Fruit fly (Drosophila melanogaster) whole organism, embryonic: Measurements from ENCODE around the gene Pak.

Experiments
- Abd-B ChIP-seq: fragments of 200-800 bp; sonication (Bioruptor generic); optimal IDR thresholded peaks from 2 replicates; lab custom pipeline; 2018; ENCODE audit warnings: missing biosample characterization, mild to moderate bottlenecking, missing genetic modification characterization, moderate library complexity
- BtbVII ChIP-seq: fragments of 200-800 bp; sonication (Bioruptor generic); optimal IDR thresholded peaks from 3 replicates; lab custom pipeline; 2017; ENCODE audit warnings: missing biosample characterization, mild to moderate bottlenecking, missing genetic modification characterization
- CG10147 ChIP-seq: fragments of 200-800 bp; sonication (Bioruptor generic); optimal IDR thresholded peaks from 2 replicates; lab custom pipeline; 2019; ENCODE audit warnings: missing biosample characterization, mild to moderate bottlenecking, missing genetic modification characterization, moderate library complexity
- CG10543 ChIP-seq: fragments of 200-800 bp; sonication (Bioruptor generic); optimal IDR thresholded peaks from 3 replicates; lab custom pipeline; 2017; ENCODE audit warnings: missing biosample characterization, mild to moderate bottlenecking, missing genetic modification characterization, moderate library complexity
- CG10959 ChIP-seq: fragments of 200-800 bp; sonication (Bioruptor generic); IDR thresholded peaks from 2 replicates; pipeline ENCODE4 v1.3.6; 2022; ENCODE audit warnings: missing biosample characterization, missing genetic modification characterization
- CG10979 ChIP-seq: fragments of 200-800 bp; sonication (Bioruptor generic); optimal IDR thresholded peaks from 2 replicates; lab custom pipeline; 2018; ENCODE audit warnings: missing biosample characterization, mild to moderate bottlenecking, missing genetic modification characterization, moderate library complexity
- CG12155 ChIP-seq: fragments of 200-800 bp; sonication (Bioruptor generic); optimal IDR thresholded peaks from 3 replicates; lab custom pipeline; 2016; ENCODE audit warnings: missing biosample characterization, missing genetic modification characterization
- CG12299 ChIP-seq: fragments of 200-800 bp; sonication (Bioruptor generic); optimal IDR thresholded peaks from 2 replicates; lab custom pipeline; 2018; ENCODE audit warnings: missing biosample characterization, mild to moderate bottlenecking, missing genetic modification characterization
- CG14710 ChIP-seq: fragments of 200-800 bp; sonication (Bioruptor generic); optimal IDR thresholded peaks from 3 replicates; lab custom pipeline; 2019; ENCODE audit warnings: missing biosample characterization, mild to moderate bottlenecking, missing genetic modification characterization, moderate library complexity
- CG17186 ChIP-seq: fragments of 200-800 bp; sonication (Bioruptor generic); optimal IDR thresholded peaks from 3 replicates; lab custom pipeline; 2017; ENCODE audit warnings: missing biosample characterization, missing genetic modification reagents, missing genetic modification characterization
- CG2116 ChIP-seq: fragments of 200-800 bp; sonication (Bioruptor generic); optimal IDR thresholded peaks from 3 replicates; lab custom pipeline; 2018; ENCODE audit warnings: missing biosample characterization, mild to moderate bottlenecking, missing genetic modification characterization
- CG34224 ChIP-seq: fragments of 200-800 bp; sonication (Bioruptor generic); IDR thresholded peaks from 3 replicates; pipeline ENCODE4 v1.3.6; 2022; ENCODE audit warnings: missing biosample characterization, missing genetic modification characterization; ENCODE audit not compliant: partially characterized antibody
- CG3847 ChIP-seq: fragments of 200-800 bp; sonication (Bioruptor generic); IDR thresholded peaks from 2 replicates; pipeline ENCODE4 v1.3.6; 2022; ENCODE audit warnings: missing biosample characterization, missing genetic modification characterization
- CG4404 ChIP-seq: fragments of 200-800 bp; sonication (Bioruptor generic); IDR thresholded peaks from 2 replicates; pipeline ENCODE4 v1.3.6; 2022; ENCODE audit warnings: missing biosample characterization, missing genetic modification characterization
- CG6272 ChIP-seq: fragments of 200-800 bp; sonication (Bioruptor generic); IDR thresholded peaks from 2 replicates; pipeline ENCODE4 v1.3.6; 2022; ENCODE audit warnings: missing biosample characterization, missing genetic modification characterization
- CG7745 ChIP-seq: fragments of 200-800 bp; sonication (Bioruptor generic); optimal IDR thresholded peaks from 2 replicates; lab custom pipeline; 2018; ENCODE audit warnings: missing biosample characterization, mild to moderate bottlenecking, missing genetic modification characterization, moderate library complexity
- CG7928 ChIP-seq: fragments of 200-800 bp; sonication (Bioruptor generic); optimal IDR thresholded peaks from 2 replicates; lab custom pipeline; 2017; ENCODE audit warnings: missing biosample characterization, mild to moderate bottlenecking, missing genetic modification characterization
- CG8359 ChIP-seq: fragments of 200-800 bp; sonication (Bioruptor generic); optimal IDR thresholded peaks from 2 replicates; lab custom pipeline; 2017; ENCODE audit warnings: missing biosample characterization, mild to moderate bottlenecking, missing genetic modification characterization, borderline replicate concordance
- CoRest ChIP-seq: fragments of 200-800 bp; sonication (Bioruptor generic); optimal IDR thresholded peaks from 3 replicates; lab custom pipeline; 2018; ENCODE audit warnings: missing biosample characterization, mild to moderate bottlenecking, missing genetic modification characterization, moderate library complexity
- E2f1 ChIP-seq: fragments of 200-800 bp; sonication (Bioruptor generic); IDR thresholded peaks from 2 replicates; pipeline ENCODE4 v1.3.6; 2022; ENCODE audit warnings: missing biosample characterization, missing genetic modification characterization
- E2f2 ChIP-seq: fragments of 200-800 bp; sonication (Bioruptor generic); IDR thresholded peaks from 2 replicates; pipeline ENCODE4 v1.3.6; 2022; ENCODE audit warnings: missing biosample characterization, missing genetic modification characterization
- Ets97D ChIP-seq: fragments of 200-800 bp; sonication (Bioruptor generic); optimal IDR thresholded peaks from 3 replicates; lab custom pipeline; 2016; ENCODE audit warnings: missing biosample characterization, missing genetic modification characterization
- HLH54F ChIP-seq: fragments of 200-800 bp; sonication (Bioruptor generic); optimal IDR thresholded peaks from 3 replicates; lab custom pipeline; 2016; ENCODE audit warnings: missing biosample characterization, missing genetic modification characterization
- HmgZ ChIP-seq: fragments of 200-800 bp; sonication (Bioruptor generic); optimal IDR thresholded peaks from 2 replicates; lab custom pipeline; 2018; ENCODE audit warnings: missing biosample characterization, mild to moderate bottlenecking, missing genetic modification characterization
- MTF-1 ChIP-seq: fragments of 200-800 bp; sonication (Bioruptor generic); optimal IDR thresholded peaks from 2 replicates; lab custom pipeline; 2018; ENCODE audit warnings: missing biosample characterization, mild to moderate bottlenecking, missing genetic modification characterization, borderline replicate concordance
- Med ChIP-seq: fragments of 200-800 bp; sonication (Bioruptor generic); peaks from one replicate; lab custom pipeline; 2016; ENCODE audit warnings: missing biosample characterization, missing genetic modification characterization, mild to moderate bottlenecking, inconsistent platforms, moderate library complexity
- Meics ChIP-seq: fragments of 200-800 bp; sonication (Bioruptor generic); optimal IDR thresholded peaks from 2 replicates; lab custom pipeline; 2017; ENCODE audit warnings: missing biosample characterization, mild to moderate bottlenecking, missing genetic modification characterization
- Mes4 ChIP-seq: fragments of 200-800 bp; sonication (Bioruptor generic); optimal IDR thresholded peaks from 2 replicates; lab custom pipeline; 2016; ENCODE audit warnings: missing biosample characterization, missing genetic modification characterization
- NFAT ChIP-seq: fragments of 200-800 bp; sonication (Bioruptor generic); IDR thresholded peaks from 2 replicates; pipeline ENCODE4 v1.3.6; 2022; ENCODE audit warnings: missing biosample characterization, missing genetic modification characterization
- Oaz ChIP-seq: fragments of 200-800 bp; sonication (Bioruptor generic); IDR thresholded peaks from 2 replicates; pipeline ENCODE4 v1.3.6; 2022; ENCODE audit warnings: missing biosample characterization, missing genetic modification characterization
- PHDP ChIP-seq: fragments of 200-800 bp; sonication (Bioruptor generic); optimal IDR thresholded peaks from 3 replicates; lab custom pipeline; 2018; ENCODE audit warnings: missing biosample characterization, mild to moderate bottlenecking, missing genetic modification characterization, moderate library complexity
- Sin3A ChIP-seq: fragments of >200 bp; optimal IDR thresholded peaks from 2 replicates; lab custom pipeline; 2018
- Trl ChIP-seq, 3 experiments: fragments of >200 bp in 2 of 3; fragments of 200-800 bp in 1 of 3; sonication (Bioruptor generic) in 1 of 3; optimal IDR thresholded peaks; 2 replicates in 1 of 3; 3 replicates in 2 of 3; lab custom pipeline; 2016 to 2017; ENCODE audit warnings: missing biosample characterization in 1 of 3, missing genetic modification characterization in 1 of 3
- da ChIP-seq: fragments of 200-800 bp; sonication (Bioruptor generic); optimal IDR thresholded peaks from 2 replicates; lab custom pipeline; 2016; ENCODE audit warnings: missing biosample characterization, missing genetic modification characterization
- disco-r ChIP-seq: fragments of 200-800 bp; sonication (Bioruptor generic); optimal IDR thresholded peaks from 2 replicates; lab custom pipeline; 2016; ENCODE audit warnings: missing biosample characterization, missing genetic modification characterization
- esg ChIP-seq: fragments of 200-800 bp; sonication (Bioruptor generic); conservative IDR thresholded peaks from 2 replicates; pipeline ENCODE4 v1.3.6; 2022; ENCODE audit warnings: missing biosample characterization, missing genetic modification characterization
- gce ChIP-seq: fragments of 200-800 bp; sonication (Bioruptor generic); IDR thresholded peaks from 3 replicates; pipeline ENCODE4 v1.3.6; 2022; ENCODE audit warnings: missing biosample characterization, missing genetic modification characterization
- gem ChIP-seq: fragments of 200-800 bp; sonication (Bioruptor generic); optimal IDR thresholded peaks from 2 replicates; lab custom pipeline; 2019; ENCODE audit warnings: missing biosample characterization, mild to moderate bottlenecking, missing genetic modification characterization, moderate library complexity
- gfzf ChIP-seq: fragments of 200-800 bp; sonication (Bioruptor generic); optimal IDR thresholded peaks from 2 replicates; lab custom pipeline; 2016; ENCODE audit warnings: missing biosample characterization, mild to moderate bottlenecking, missing genetic modification characterization, moderate library complexity
- hkb ChIP-seq, 2 experiments: fragments of 200-800 bp in 1 of 2; fragments of >200 bp in 1 of 2; sonication (Bioruptor generic) in 1 of 2; IDR thresholded peaks in 1 of 2; optimal IDR thresholded peaks in 1 of 2; 2 replicates each; pipeline versions ENCODE4 v1.3.6 to Lab custom; 2017 to 2022; ENCODE audit warnings: missing biosample characterization in 1 of 2, missing genetic modification characterization in 1 of 2
- inv ChIP-seq: fragments of 200-800 bp; sonication (Bioruptor generic); IDR thresholded peaks from 2 replicates; pipeline ENCODE4 v1.3.6; 2022; ENCODE audit warnings: missing biosample characterization, missing genetic modification characterization; ENCODE audit not compliant: partially characterized antibody
- knrl ChIP-seq: fragments of 200-800 bp; sonication (Bioruptor generic); IDR thresholded peaks from 3 replicates; pipeline ENCODE4 v1.3.6; 2022; ENCODE audit warnings: missing biosample characterization, missing genetic modification characterization; ENCODE audit not compliant: partially characterized antibody
- nmo ChIP-seq: fragments of 200-800 bp; sonication (Bioruptor generic); optimal IDR thresholded peaks from 2 replicates; lab custom pipeline; 2018; ENCODE audit warnings: missing biosample characterization, mild to moderate bottlenecking, missing genetic modification characterization, moderate library complexity
- scrt ChIP-seq: fragments of 200-800 bp; sonication (Bioruptor generic); optimal IDR thresholded peaks from 2 replicates; lab custom pipeline; 2018; ENCODE audit warnings: missing biosample characterization, mild to moderate bottlenecking, missing genetic modification characterization, moderate library complexity
- tll ChIP-seq, 2 experiments: fragments of 200-800 bp in 1 of 2; fragments of >200 bp in 1 of 2; sonication (Bioruptor generic) in 1 of 2; optimal IDR thresholded peaks; 2 replicates each; lab custom pipeline; 2017 to 2019; ENCODE audit warnings: missing biosample characterization in 2 of 2, missing genetic modification characterization in 2 of 2, mild to moderate bottlenecking in 1 of 2, moderate library complexity in 1 of 2
- z ChIP-seq: fragments of 200-800 bp; sonication (Bioruptor generic); IDR thresholded peaks from 3 replicates; pipeline ENCODE4 v1.3.6; 2022; ENCODE audit warnings: missing biosample characterization, missing genetic modification characterization
- zfh1 ChIP-seq: fragments of 200-800 bp; sonication (Bioruptor generic); IDR thresholded peaks from 3 replicates; pipeline ENCODE4 v1.3.6; 2022; ENCODE audit warnings: missing biosample characterization, missing genetic modification characterization
- zfh2 ChIP-seq: fragments of 200-800 bp; sonication (Bioruptor generic); optimal IDR thresholded peaks from 2 replicates; lab custom pipeline; 2016; ENCODE audit warnings: missing biosample characterization, missing genetic modification characterization

Gene Pak

dm6 chr3R:6345814-6346213 lies 4.9 kb upstream of the Pak start, which contains the start of the genes SmD2 and CG18048 (continued):
- TF ChIP-seq tll (GFP tag; optimal IDR thresholded peaks at IDR 0.05; lab: Kevin White, UChicago) (peak in 1 of 2 experiments; percentile 27), NFAT (no peak), HLH54F (GFP tag; lab: Kevin White, UChicago) (no peak), Trl (optimal IDR thresholded peaks at IDR 0.05; lab: Kevin White, UChicago) (no peak), Trl (GFP tag; optimal IDR thresholded peaks at IDR 0.05; lab: Kevin White, UChicago) (no peak), CG7745 (tag; lab: Kevin White, UChicago) (no peak), CoRest (tag; lab: Kevin White, UChicago) (peak; percentile 59), CG6272 (no peak), nmo (GFP tag; lab: Kevin White, UChicago) (peak; percentile 70), da (no peak), scrt (GFP tag; lab: Kevin White, UChicago) (no peak), Mes4 (GFP tag; lab: Kevin White, UChicago) (no peak), CG8359 (GFP tag; lab: Kevin White, UChicago) (no peak), Abd-B (GFP tag; lab: Kevin White, UChicago) (peak; percentile 5), CG17186 (GFP tag; lab: Kevin White, UChicago) (peak; percentile 67), zfh2 (peak; percentile 13), CG10959 (no peak), CG10147 (GFP tag; lab: Kevin White, UChicago) (no peak), gem (tag; lab: Kevin White, UChicago) (peak; percentile 46), CG7928 (GFP tag; lab: Kevin White, UChicago) (peak; percentile 93), CG10543 (no peak), Oaz (GFP tag; lab: Robert Waterston, UW) (no peak), CG12155 (GFP tag; lab: Kevin White, UChicago) (peak; percentile 12), disco-r (GFP tag; lab: Kevin White, UChicago) (no peak), Med (GFP tag; lab: Kevin White, UChicago) (peak; percentile 10), CG2116 (GFP tag; lab: Kevin White, UChicago) (peak; percentile 59), CG3847 (GFP tag; lab: Robert Waterston, UW) (peak; percentile 54; the same call in 1 of the 2 replicates), Meics (GFP tag; lab: Kevin White, UChicago) (peak; percentile 13), E2f2 (GFP tag; lab: Robert Waterston, UW) (peak; percentile 64), zfh1 (GFP tag; lab: Robert Waterston, UW) (no peak), gce (GFP tag; lab: Robert Waterston, UW) (no peak), MTF-1 (GFP tag; lab: Kevin White, UChicago) (no peak), hkb (optimal IDR thresholded peaks at IDR 0.05; lab: Kevin White, UChicago) (peak; percentile 43), hkb (GFP tag; IDR thresholded peaks at IDR 0.05; lab: Robert Waterston, UW) (no peak), BtbVII (GFP tag; lab: Kevin White, UChicago) (no peak), Ets97D (GFP tag; lab: Kevin White, UChicago) (peak; percentile 67), Sin3A (peak; percentile 90), HmgZ (tag; lab: Kevin White, UChicago) (peak; percentile 52), gfzf (peak; percentile 86), CG34224 (GFP tag; lab: Robert Waterston, UW) (peak; percentile 66; the same call in 2 of the 3 replicates)

DNA sequence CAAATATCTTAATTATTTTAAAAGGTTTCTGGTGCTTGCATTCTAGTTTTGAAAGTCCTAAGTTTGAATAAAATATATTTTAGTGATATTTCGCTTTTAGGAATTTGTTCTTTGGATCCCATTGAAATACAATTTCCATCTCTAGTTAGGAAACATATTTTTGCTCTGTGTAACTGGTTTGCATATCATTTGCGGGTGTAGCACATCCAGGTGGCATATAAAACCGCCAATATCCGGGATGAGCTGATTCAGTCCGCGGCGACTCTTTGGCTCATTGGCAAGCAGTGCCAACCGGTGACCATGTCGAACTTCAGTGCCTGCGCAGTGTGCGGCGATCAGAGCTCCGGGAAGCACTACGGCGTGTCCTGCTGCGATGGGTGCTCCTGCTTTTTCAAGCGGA lies 1.8 kb upstream of the Pak start, which contains the start of gene Hr83:
Gene Hr83 (plus strand): TSS at position 301 of the 400 bp plus-strand sequence.
- peak; percentile 6 for TF ChIP-seq CG10979
- TF ChIP-seq z, result no peak
- TF ChIP-seq gem (tag; lab: Kevin White, UChicago), result peak; percentile 19
- TF ChIP-seq CG14710 (tag; lab: Kevin White, UChicago), result no peak
- TF ChIP-seq esg (GFP tag; lab: Robert Waterston, UW), result no peak
- no peak for TF ChIP-seq CG17186 (GFP tag; lab: Kevin White, UChicago)
- TF ChIP-seq E2f1 (GFP tag; lab: Robert Waterston, UW), result no peak
- no peak for TF ChIP-seq CG4404 (GFP tag; lab: Robert Waterston, UW)
- TF ChIP-seq CG12299 (tag; lab: Kevin White, UChicago), result no peak
- TF ChIP-seq knrl (GFP tag; lab: Robert Waterston, UW), result no peak
- no peak for TF ChIP-seq PHDP (tag; lab: Kevin White, UChicago)
- TF ChIP-seq inv (GFP tag; lab: Robert Waterston, UW), result 0 out of 2 replicates have a peak, but pooled peaks have one; percentile 12
